Fruit fly (Drosophila melanogaster): ENCODE results near the gene Top2.

Gene Top2

dm6 chr2L:19455723-19456122 lies 2.4 kb upstream of the Top2 start:
- peak; percentile 4 for TF ChIP-seq dsx (GFP tag; optimal IDR thresholded peaks at IDR 0.05; ENCODE audit: poor library complexity, severe bottlenecking)
- TF ChIP-seq ss (GFP tag; optimal IDR thresholded peaks at IDR 0.05): no peak

dm6 chr2L:19455209-19455608 lies 1.9 kb upstream of the Top2 start:
- TF ChIP-seq CG8119 (GFP tag; IDR thresholded peaks at IDR 0.05): 0 out of 3 replicates have a peak, but pooled peaks have one; percentile 20
- TF ChIP-seq net (GFP tag; optimal IDR thresholded peaks at IDR 0.05): no peak
- no peak for TF ChIP-seq CG8632 (GFP tag; optimal IDR thresholded peaks at IDR 0.05)
- peak; percentile 96 for TF ChIP-seq svp (GFP tag)

dm6 chr2L:19454070-19454751 lies 921 bp upstream of the Top2 start, which contains the start of gene CG10026:
Gene CG10026 (plus strand): TSS chr2L:19454256.
- no peak for TF ChIP-seq CG7368 (GFP tag; optimal IDR thresholded peaks at IDR 0.05)
- peak; percentile 61 for TF ChIP-seq esn (GFP tag; optimal IDR thresholded peaks at IDR 0.05)
- no peak for TF ChIP-seq Lpt (GFP tag; optimal IDR thresholded peaks at IDR 0.05)
- TF ChIP-seq Sox102F (GFP tag; optimal IDR thresholded peaks at IDR 0.05): peak; percentile 52
- TF ChIP-seq Ets96B (tag; optimal IDR thresholded peaks at IDR 0.05): peak; percentile 61
- peak; percentile 48 for TF ChIP-seq CG32006 (GFP tag; optimal IDR thresholded peaks at IDR 0.05)
- TF ChIP-seq Eip78C (GFP tag): peak; percentile 80
- TF ChIP-seq pdm3 (GFP tag; optimal IDR thresholded peaks at IDR 0.05): peak; percentile 58
- peak; percentile 20 for TF ChIP-seq CG6276 (GFP tag; optimal IDR thresholded peaks at IDR 0.05)
- TF ChIP-seq CG4318 (GFP tag; optimal IDR thresholded peaks at IDR 0.05): no peak
- TF ChIP-seq vri (GFP tag; optimal IDR thresholded peaks at IDR 0.05): peak; percentile 44
- peak; percentile 45; the same call in 2 of the 3 replicates for TF ChIP-seq CG8119 (GFP tag; IDR thresholded peaks at IDR 0.05)
- TF ChIP-seq CG6792 (GFP tag; optimal IDR thresholded peaks at IDR 0.05): no peak
- peak; percentile 17 for TF ChIP-seq topi (GFP tag; optimal IDR thresholded peaks at IDR 0.05)
- TF ChIP-seq CG6808 (GFP tag; optimal IDR thresholded peaks at IDR 0.05): peak; percentile 74
- peak in 1 of 2 experiments; percentile 42 for TF ChIP-seq salr (GFP tag; optimal IDR thresholded peaks at IDR 0.05)
- peak; percentile 27 for TF ChIP-seq Hr39 (GFP tag; optimal IDR thresholded peaks at IDR 0.05)
- TF ChIP-seq acj6 (GFP tag; optimal IDR thresholded peaks at IDR 0.05): peak; percentile 64
- TF ChIP-seq achi (GFP tag; optimal IDR thresholded peaks at IDR 0.05): peak; percentile 72
- TF ChIP-seq CG11294 (GFP tag; IDR thresholded peaks at IDR 0.05): no peak
- TF ChIP-seq CG3032 (tag; optimal IDR thresholded peaks at IDR 0.05): peak; percentile 67
- TF ChIP-seq Met (GFP tag; optimal IDR thresholded peaks at IDR 0.05): peak; percentile 30
- peak; percentile 44 for TF ChIP-seq CG10631 (GFP tag; optimal IDR thresholded peaks at IDR 0.05)
- TF ChIP-seq dac (GFP tag; optimal IDR thresholded peaks at IDR 0.05): no peak
- TF ChIP-seq OdsH (GFP tag; optimal IDR thresholded peaks at IDR 0.05): peak; percentile 53
- no peak for TF ChIP-seq fkh (GFP tag; optimal IDR thresholded peaks at IDR 0.05)
- TF ChIP-seq CG11902 (GFP tag; optimal IDR thresholded peaks at IDR 0.05): no peak
- no peak for TF ChIP-seq Blimp-1 (GFP tag; optimal IDR thresholded peaks at IDR 0.05)
- TF ChIP-seq cyc (GFP tag; optimal IDR thresholded peaks at IDR 0.05): no peak
- no peak for TF ChIP-seq Hr38 (GFP tag; optimal IDR thresholded peaks at IDR 0.05)
- no peak for TF ChIP-seq dsx (GFP tag; optimal IDR thresholded peaks at IDR 0.05; ENCODE audit: poor library complexity, severe bottlenecking)
- no peak for TF ChIP-seq CG6854 (GFP tag; optimal IDR thresholded peaks at IDR 0.05)
- TF ChIP-seq Gug (GFP tag; IDR thresholded peaks at IDR 0.05): no peak
- no peak for TF ChIP-seq CG8319 (GFP tag; optimal IDR thresholded peaks at IDR 0.05)
- no peak for TF ChIP-seq Sox15 (GFP tag; optimal IDR thresholded peaks at IDR 0.05)
- no peak for TF ChIP-seq CG1621 (tag; optimal IDR thresholded peaks at IDR 0.05)
- TF ChIP-seq Smox (GFP tag; optimal IDR thresholded peaks at IDR 0.05): peak; percentile 57
- TF ChIP-seq ss (GFP tag; optimal IDR thresholded peaks at IDR 0.05): peak; percentile 25 to 64
- TF ChIP-seq net (GFP tag; optimal IDR thresholded peaks at IDR 0.05): peak; percentile 35
- TF ChIP-seq Sox14 (GFP tag; optimal IDR thresholded peaks at IDR 0.05): peak; percentile 60
- TF ChIP-seq fd85E (GFP tag; optimal IDR thresholded peaks at IDR 0.05): no peak
- peak; percentile 13 for TF ChIP-seq CG9139 (GFP tag; optimal IDR thresholded peaks at IDR 0.05)
- TF ChIP-seq fd59A (GFP tag; optimal IDR thresholded peaks at IDR 0.05): peak; percentile 61
- TF ChIP-seq Ets21C (GFP tag; optimal IDR thresholded peaks at IDR 0.05): peak; percentile 32

All from whole organism, prepupa.